Fruit fly (Drosophila melanogaster): ENCODE results near the gene btsz.

Gene btsz

dm6 chr3R:14775395-14775794, 99.9 kb downstream of the btsz start (continued):
- TF ChIP-seq CG6792 (GFP tag; optimal IDR thresholded peaks at IDR 0.05), result peak; percentile 40
- TF ChIP-seq CG6163 (GFP tag; IDR thresholded peaks at IDR 0.05), result peak; percentile 75
- peak; percentile 70 for TF ChIP-seq Eip75B (GFP tag; optimal IDR thresholded peaks at IDR 0.05)
- no peak for TF ChIP-seq Blimp-1 (GFP tag; optimal IDR thresholded peaks at IDR 0.05)
- TF ChIP-seq fd85E (GFP tag; optimal IDR thresholded peaks at IDR 0.05), result no peak
- peak; percentile 72 for TF ChIP-seq OdsH (GFP tag; optimal IDR thresholded peaks at IDR 0.05)
- peak; percentile 30 for TF ChIP-seq CG4318 (GFP tag; optimal IDR thresholded peaks at IDR 0.05)
- TF ChIP-seq Lpt (GFP tag; optimal IDR thresholded peaks at IDR 0.05), result peak; percentile 21

- TF ChIP-seq eg (GFP tag; IDR thresholded peaks at IDR 0.05), result peak; percentile 52; the same call in 1 of the 3 replicates
- peak; percentile 53; the same call in 1 of the 3 replicates for TF ChIP-seq CG8119 (GFP tag; IDR thresholded peaks at IDR 0.05)
- TF ChIP-seq CG6276 (GFP tag; optimal IDR thresholded peaks at IDR 0.05), result peak; percentile 48
- TF ChIP-seq Eip78C (GFP tag), result no peak
- no peak for TF ChIP-seq svp (GFP tag)
- peak; percentile 54; the same call in 1 of the 2 replicates for TF ChIP-seq CG15336 (GFP tag; IDR thresholded peaks at IDR 0.05)
- TF ChIP-seq CG11294 (GFP tag; IDR thresholded peaks at IDR 0.05), result no peak
- no peak for TF ChIP-seq salr (GFP tag; optimal IDR thresholded peaks at IDR 0.05)
Observed at dm6 chr3R:14766439-14767025, 108.8 kb downstream of the btsz start.

- TF ChIP-seq Hr38 (GFP tag; optimal IDR thresholded peaks at IDR 0.05), result no peak
- TF ChIP-seq CG3919 (GFP tag; optimal IDR thresholded peaks at IDR 0.05), result peak; percentile 56
- TF ChIP-seq lz (GFP tag; optimal IDR thresholded peaks at IDR 0.05), result peak; percentile 51
- TF ChIP-seq fd85E (GFP tag; optimal IDR thresholded peaks at IDR 0.05), result no peak
- peak; percentile 82 for TF ChIP-seq CG6854 (GFP tag; optimal IDR thresholded peaks at IDR 0.05)
- peak; percentile 68 for TF ChIP-seq esn (GFP tag; optimal IDR thresholded peaks at IDR 0.05)
- TF ChIP-seq svp (GFP tag), result no peak
- TF ChIP-seq cyc (GFP tag; optimal IDR thresholded peaks at IDR 0.05), result peak; percentile 31
- peak; percentile 33 for TF ChIP-seq Ets96B (tag; optimal IDR thresholded peaks at IDR 0.05)
- TF ChIP-seq CG34406 (GFP tag; optimal IDR thresholded peaks at IDR 0.05), result peak; percentile 56
- TF ChIP-seq Smox (GFP tag; optimal IDR thresholded peaks at IDR 0.05), result peak; percentile 56
- TF ChIP-seq CG6276 (GFP tag; optimal IDR thresholded peaks at IDR 0.05), result peak; percentile 18
- TF ChIP-seq CG15336 (GFP tag; IDR thresholded peaks at IDR 0.05), result peak; percentile 74
- peak; percentile 42 for TF ChIP-seq CG16779 (tag; optimal IDR thresholded peaks at IDR 0.05)
- peak; percentile 53 for TF ChIP-seq topi (GFP tag; optimal IDR thresholded peaks at IDR 0.05)
- peak; percentile 71; the same call in 2 of the 3 replicates for TF ChIP-seq CG8119 (GFP tag; IDR thresholded peaks at IDR 0.05)
- peak; percentile 69 for TF ChIP-seq OdsH (GFP tag; optimal IDR thresholded peaks at IDR 0.05)
- no peak for TF ChIP-seq CG4318 (GFP tag; optimal IDR thresholded peaks at IDR 0.05)
- peak; percentile 71 for TF ChIP-seq Hr39 (GFP tag; optimal IDR thresholded peaks at IDR 0.05)
- peak; percentile 68 for TF ChIP-seq CG6792 (GFP tag; optimal IDR thresholded peaks at IDR 0.05)
- TF ChIP-seq Lpt (GFP tag; optimal IDR thresholded peaks at IDR 0.05), result peak; percentile 29
- TF ChIP-seq CG3032 (tag; optimal IDR thresholded peaks at IDR 0.05), result peak; percentile 51
- peak; percentile 41 for TF ChIP-seq CG8319 (GFP tag; optimal IDR thresholded peaks at IDR 0.05)
- peak; percentile 7 to 11 for TF ChIP-seq salr (GFP tag; optimal IDR thresholded peaks at IDR 0.05)
- TF ChIP-seq CG6163 (GFP tag; IDR thresholded peaks at IDR 0.05), result no peak; the same call in none of the 3 replicates
- TF ChIP-seq CG10669 (GFP tag; optimal IDR thresholded peaks at IDR 0.05), result peak; percentile 55
- TF ChIP-seq CG6808 (GFP tag; optimal IDR thresholded peaks at IDR 0.05), result peak; percentile 74
- peak; percentile 82 for TF ChIP-seq eg (GFP tag; IDR thresholded peaks at IDR 0.05)
- TF ChIP-seq CG11762 (GFP tag; optimal IDR thresholded peaks at IDR 0.05; ENCODE audit: insufficient read depth), result peak; percentile 44
- peak; percentile 42 for TF ChIP-seq CG1621 (tag; optimal IDR thresholded peaks at IDR 0.05)
- TF ChIP-seq Hr4 (GFP tag; optimal IDR thresholded peaks at IDR 0.05), result peak; percentile 44
- no peak; the same call in 1 of the 2 replicates for TF ChIP-seq Gug (GFP tag; IDR thresholded peaks at IDR 0.05)
- TF ChIP-seq acj6 (GFP tag; optimal IDR thresholded peaks at IDR 0.05), result peak; percentile 59
- TF ChIP-seq Blimp-1 (GFP tag; optimal IDR thresholded peaks at IDR 0.05), result no peak
- TF ChIP-seq Sox102F (GFP tag; optimal IDR thresholded peaks at IDR 0.05), result peak; percentile 65
- TF ChIP-seq CG11902 (GFP tag; optimal IDR thresholded peaks at IDR 0.05), result peak; percentile 6
- peak; percentile 74 for TF ChIP-seq CG9139 (GFP tag; optimal IDR thresholded peaks at IDR 0.05)
- TF ChIP-seq CG10631 (GFP tag; optimal IDR thresholded peaks at IDR 0.05), result peak; percentile 69
- peak; percentile 38 for TF ChIP-seq Ets21C (GFP tag; optimal IDR thresholded peaks at IDR 0.05)
- TF ChIP-seq fkh (GFP tag; optimal IDR thresholded peaks at IDR 0.05), result no peak
- peak; percentile 57 for TF ChIP-seq achi (GFP tag; optimal IDR thresholded peaks at IDR 0.05)
Observed at dm6 chr3R:14765364-14765993, 109.8 kb downstream of the btsz start.

All from whole organism, prepupa.